Fruit fly (Drosophila melanogaster) whole organism, embryonic: ENCODE results near the gene eIF1.

Source experiments
- Aef1 ChIP-seq: fragments of 200-800 bp; sonication (Bioruptor generic); IDR thresholded peaks from 3 replicates; pipeline ENCODE4 v1.3.6; 2022; ENCODE audit warnings: missing biosample characterization, missing genetic modification characterization
- Bdp1 ChIP-seq: fragments of 200-800 bp; sonication (Bioruptor generic); optimal IDR thresholded peaks from 3 replicates; lab custom pipeline; 2016; ENCODE audit warnings: missing biosample characterization, missing genetic modification characterization
- C15 ChIP-seq: fragments of 200-800 bp; sonication (Bioruptor generic); IDR thresholded peaks from 3 replicates; pipeline ENCODE4 v1.3.6; 2022; ENCODE audit warnings: missing biosample characterization, missing genetic modification characterization
- CG10321 ChIP-seq: fragments of 200-800 bp; sonication (Bioruptor generic); IDR thresholded peaks from 2 replicates; pipeline ENCODE4 v1.3.6; 2022; ENCODE audit warnings: missing biosample characterization, missing genetic modification characterization
- CG10431 ChIP-seq: fragments of 200-800 bp; sonication (Bioruptor generic); optimal IDR thresholded peaks from 3 replicates; lab custom pipeline; 2018; ENCODE audit warnings: missing biosample characterization, mild to moderate bottlenecking, missing genetic modification characterization
- CG12104 ChIP-seq: fragments of 200-800 bp; sonication (Bioruptor generic); optimal IDR thresholded peaks from 3 replicates; lab custom pipeline; 2016; ENCODE audit warnings: missing biosample characterization, missing genetic modification characterization
- CG13123 ChIP-seq: fragments of 200-800 bp; sonication (Bioruptor generic); optimal IDR thresholded peaks from 2 replicates; lab custom pipeline; 2016; ENCODE audit warnings: missing biosample characterization, missing genetic modification characterization
- CG15269 ChIP-seq: fragments of 200-800 bp; sonication (Bioruptor generic); optimal IDR thresholded peaks from 2 replicates; lab custom pipeline; 2018; ENCODE audit warnings: missing biosample characterization, mild to moderate bottlenecking, missing genetic modification characterization, moderate library complexity
- CG1602 ChIP-seq: fragments of 200-800 bp; sonication (Bioruptor generic); optimal IDR thresholded peaks from 3 replicates; lab custom pipeline; 2016; ENCODE audit warnings: missing biosample characterization, missing genetic modification characterization
- CG17912 ChIP-seq: fragments of 200-800 bp; sonication (Bioruptor generic); optimal IDR thresholded peaks from 2 replicates; lab custom pipeline; 2018; ENCODE audit warnings: missing biosample characterization, mild to moderate bottlenecking, missing genetic modification characterization
- CG2120 ChIP-seq: fragments of 200-800 bp; sonication (Bioruptor generic); optimal IDR thresholded peaks from 3 replicates; lab custom pipeline; 2016; ENCODE audit warnings: missing biosample characterization, missing genetic modification characterization
- CG2129 ChIP-seq: fragments of 200-800 bp; sonication (Bioruptor generic); IDR thresholded peaks from 2 replicates; pipeline ENCODE4 v1.3.6; 2022; ENCODE audit warnings: missing biosample characterization, missing genetic modification characterization; ENCODE audit not compliant: partially characterized antibody
- CG31388 ChIP-seq: fragments of 200-800 bp; sonication (Bioruptor generic); optimal IDR thresholded peaks from 2 replicates; lab custom pipeline; 2016; ENCODE audit warnings: missing biosample characterization, missing genetic modification characterization
- CG4730 ChIP-seq: fragments of 200-800 bp; sonication (Bioruptor generic); IDR thresholded peaks from 2 replicates; pipeline ENCODE4 v1.3.6; 2022; ENCODE audit warnings: missing biosample characterization, missing genetic modification characterization
- CG4820 ChIP-seq: fragments of 200-800 bp; sonication (Bioruptor generic); optimal IDR thresholded peaks from 3 replicates; lab custom pipeline; 2016; ENCODE audit warnings: missing biosample characterization, missing genetic modification characterization
- CG6175 ChIP-seq: fragments of 200-800 bp; sonication (Bioruptor generic); IDR thresholded peaks from 3 replicates; pipeline ENCODE4 v1.3.6; 2022; ENCODE audit warnings: missing biosample characterization, missing genetic modification characterization
- CG6689 ChIP-seq: fragments of 200-800 bp; sonication (Bioruptor generic); IDR thresholded peaks from 2 replicates; pipeline ENCODE4 v1.3.6; 2022; ENCODE audit warnings: missing biosample characterization, missing genetic modification characterization
- CG6791 ChIP-seq: fragments of 200-800 bp; sonication (Bioruptor generic); IDR thresholded peaks from 3 replicates; pipeline ENCODE4 v1.3.6; 2022; ENCODE audit warnings: missing biosample characterization, missing genetic modification characterization; ENCODE audit not compliant: partially characterized antibody
- CG8765 ChIP-seq: fragments of 200-800 bp; sonication (Bioruptor generic); IDR thresholded peaks from 2 replicates; pipeline ENCODE4 v1.3.6; 2022; ENCODE audit warnings: missing biosample characterization, missing genetic modification characterization
- CG9609 ChIP-seq: fragments of 200-800 bp; sonication (Bioruptor generic); optimal IDR thresholded peaks from 3 replicates; lab custom pipeline; 2016; ENCODE audit warnings: missing biosample characterization, missing genetic modification characterization
- CG9932 ChIP-seq: fragments of 200-800 bp; sonication (Bioruptor generic); IDR thresholded peaks from 2 replicates; pipeline ENCODE4 v1.3.6; 2022; ENCODE audit warnings: missing biosample characterization, missing genetic modification characterization
- CTCF ChIP-seq: fragments of 200-800 bp; sonication (Bioruptor generic); optimal IDR thresholded peaks from 2 replicates; lab custom pipeline; 2017; ENCODE audit warnings: missing biosample characterization, mild to moderate bottlenecking, missing genetic modification characterization, moderate library complexity
- D19A ChIP-seq: fragments of 200-800 bp; optimal IDR thresholded peaks from 3 replicates; lab custom pipeline; 2019; ENCODE audit warnings: missing biosample characterization, mild to moderate bottlenecking, missing genetic modification characterization, moderate library complexity
- Dek ChIP-seq: fragments of 200-800 bp; sonication (Bioruptor generic); optimal IDR thresholded peaks from 3 replicates; lab custom pipeline; 2019; ENCODE audit warnings: missing biosample characterization, mild to moderate bottlenecking, missing genetic modification characterization, moderate library complexity
- Doc2 ChIP-seq: fragments of 200-800 bp; sonication (Bioruptor generic); IDR thresholded peaks from 2 replicates; pipeline ENCODE4 v1.3.6; 2022; ENCODE audit warnings: missing biosample characterization, missing genetic modification characterization
- E2f1 ChIP-seq: fragments of 200-800 bp; sonication (Bioruptor generic); IDR thresholded peaks from 2 replicates; pipeline ENCODE4 v1.3.6; 2022; ENCODE audit warnings: missing biosample characterization, missing genetic modification characterization
- E2f2 ChIP-seq: fragments of 200-800 bp; sonication (Bioruptor generic); IDR thresholded peaks from 2 replicates; pipeline ENCODE4 v1.3.6; 2022; ENCODE audit warnings: missing biosample characterization, missing genetic modification characterization
- Lpt ChIP-seq: fragments of >200 bp; optimal IDR thresholded peaks from 2 replicates; lab custom pipeline; 2018; ENCODE audit warnings: missing biosample characterization, missing genetic modification characterization
- NC2β ChIP-seq: fragments of 200-800 bp; sonication (Bioruptor generic); optimal IDR thresholded peaks from 2 replicates; lab custom pipeline; 2016; ENCODE audit warnings: missing biosample characterization, missing genetic modification characterization
- Neu2 ChIP-seq: fragments of 200-800 bp; sonication (Bioruptor generic); optimal IDR thresholded peaks from 3 replicates; lab custom pipeline; 2016; ENCODE audit warnings: missing biosample characterization, missing genetic modification characterization, borderline replicate concordance
- Ptx1 ChIP-seq: fragments of 200-800 bp; sonication (Bioruptor generic); IDR thresholded peaks from 2 replicates; pipeline ENCODE4 v1.3.6; 2022; ENCODE audit warnings: missing biosample characterization, missing genetic modification characterization
- Rx ChIP-seq: fragments of 200-800 bp; sonication (Bioruptor generic); IDR thresholded peaks from 2 replicates; pipeline ENCODE4 v1.3.6; 2022; ENCODE audit warnings: missing biosample characterization, missing genetic modification characterization
- Scr ChIP-seq: fragments of 200-800 bp; sonication (Bioruptor generic); IDR thresholded peaks from 2 replicates; pipeline ENCODE4 v1.3.6; 2022; ENCODE audit warnings: missing biosample characterization, missing genetic modification characterization; ENCODE audit not compliant: partially characterized antibody
- Spps ChIP-seq: fragments of 200-800 bp; sonication (Bioruptor generic); optimal IDR thresholded peaks from 2 replicates; lab custom pipeline; 2018; ENCODE audit warnings: missing biosample characterization, mild to moderate bottlenecking, missing genetic modification characterization
- TFAM ChIP-seq: fragments of 200-800 bp; sonication (Bioruptor generic); optimal IDR thresholded peaks from 2 replicates; lab custom pipeline; 2017; ENCODE audit warnings: missing biosample characterization, missing genetic modification characterization, inconsistent platforms
- Trl ChIP-seq, 3 experiments: fragments of >200 bp in 2 of 3; fragments of 200-800 bp in 1 of 3; sonication (Bioruptor generic) in 1 of 3; optimal IDR thresholded peaks; 2 replicates in 1 of 3; 3 replicates in 2 of 3; lab custom pipeline; 2016 to 2017; ENCODE audit warnings: missing biosample characterization in 1 of 3, missing genetic modification characterization in 1 of 3
- cas ChIP-seq: fragments of 200-800 bp; sonication (Bioruptor generic); IDR thresholded peaks from 2 replicates; pipeline ENCODE4 v1.3.6; 2022; ENCODE audit warnings: missing biosample characterization, missing genetic modification characterization
- cwo ChIP-seq: fragments of 200-800 bp; sonication (Bioruptor generic); optimal IDR thresholded peaks from 3 replicates; lab custom pipeline; 2017; ENCODE audit warnings: missing biosample characterization, missing genetic modification characterization, mild to moderate bottlenecking, moderate library complexity, missing genetic modification reagents
- dan ChIP-seq: fragments of 200-800 bp; sonication (Bioruptor generic); IDR thresholded peaks from 2 replicates; pipeline ENCODE4 v1.3.6; 2022; ENCODE audit warnings: missing biosample characterization, missing genetic modification characterization
- ems ChIP-seq: fragments of 200-800 bp; sonication (Bioruptor generic); optimal IDR thresholded peaks from 3 replicates; lab custom pipeline; 2016; ENCODE audit warnings: missing biosample characterization, missing genetic modification characterization
- fd96Cb ChIP-seq: fragments of 200-800 bp; sonication (Bioruptor generic); optimal IDR thresholded peaks from 2 replicates; lab custom pipeline; 2018; ENCODE audit warnings: missing biosample characterization, mild to moderate bottlenecking, missing genetic modification characterization, moderate library complexity
- fru ChIP-seq: fragments of >200 bp; optimal IDR thresholded peaks from 2 replicates; lab custom pipeline; 2017
- ham ChIP-seq: fragments of 200-800 bp; sonication (Bioruptor generic); IDR thresholded peaks from 2 replicates; pipeline ENCODE4 v1.3.6; 2022; ENCODE audit warnings: missing biosample characterization, missing genetic modification characterization
- psq ChIP-seq: fragments of 200-800 bp; sonication (Bioruptor generic); optimal IDR thresholded peaks from 2 replicates; lab custom pipeline; 2017; ENCODE audit warnings: missing biosample characterization, missing genetic modification characterization
- slou ChIP-seq: fragments of 200-800 bp; sonication (Bioruptor generic); optimal IDR thresholded peaks from 3 replicates; lab custom pipeline; 2016; ENCODE audit warnings: missing biosample characterization, missing genetic modification characterization
- sqz ChIP-seq: fragments of 200-800 bp; sonication (Bioruptor generic); optimal IDR thresholded peaks from 3 replicates; lab custom pipeline; 2018; ENCODE audit warnings: missing biosample characterization, mild to moderate bottlenecking, missing genetic modification characterization
- sug ChIP-seq: fragments of 200-800 bp; optimal IDR thresholded peaks from 2 replicates; lab custom pipeline; 2019; ENCODE audit warnings: missing biosample characterization, mild to moderate bottlenecking, missing genetic modification characterization, moderate library complexity
- tll ChIP-seq, 2 experiments: fragments of 200-800 bp in 1 of 2; fragments of >200 bp in 1 of 2; sonication (Bioruptor generic) in 1 of 2; optimal IDR thresholded peaks; 2 replicates each; lab custom pipeline; 2017 to 2019; ENCODE audit warnings: missing biosample characterization in 2 of 2, missing genetic modification characterization in 2 of 2, mild to moderate bottlenecking in 1 of 2, moderate library complexity in 1 of 2
- tup ChIP-seq: fragments of 200-800 bp; sonication (Bioruptor generic); optimal IDR thresholded peaks from 2 replicates; lab custom pipeline; 2016; ENCODE audit warnings: missing biosample characterization, mild to moderate bottlenecking, missing genetic modification characterization, moderate library complexity
- usp ChIP-seq: fragments of >200 bp; optimal IDR thresholded peaks from 2 replicates; lab custom pipeline; 2017; ENCODE audit warnings: missing biosample characterization, missing genetic modification characterization
- wek ChIP-seq: fragments of 200-800 bp; sonication (Bioruptor generic); optimal IDR thresholded peaks from 3 replicates; lab custom pipeline; 2018; ENCODE audit warnings: missing biosample characterization, mild to moderate bottlenecking, missing genetic modification characterization, moderate library complexity

Gene eIF1

DNA sequence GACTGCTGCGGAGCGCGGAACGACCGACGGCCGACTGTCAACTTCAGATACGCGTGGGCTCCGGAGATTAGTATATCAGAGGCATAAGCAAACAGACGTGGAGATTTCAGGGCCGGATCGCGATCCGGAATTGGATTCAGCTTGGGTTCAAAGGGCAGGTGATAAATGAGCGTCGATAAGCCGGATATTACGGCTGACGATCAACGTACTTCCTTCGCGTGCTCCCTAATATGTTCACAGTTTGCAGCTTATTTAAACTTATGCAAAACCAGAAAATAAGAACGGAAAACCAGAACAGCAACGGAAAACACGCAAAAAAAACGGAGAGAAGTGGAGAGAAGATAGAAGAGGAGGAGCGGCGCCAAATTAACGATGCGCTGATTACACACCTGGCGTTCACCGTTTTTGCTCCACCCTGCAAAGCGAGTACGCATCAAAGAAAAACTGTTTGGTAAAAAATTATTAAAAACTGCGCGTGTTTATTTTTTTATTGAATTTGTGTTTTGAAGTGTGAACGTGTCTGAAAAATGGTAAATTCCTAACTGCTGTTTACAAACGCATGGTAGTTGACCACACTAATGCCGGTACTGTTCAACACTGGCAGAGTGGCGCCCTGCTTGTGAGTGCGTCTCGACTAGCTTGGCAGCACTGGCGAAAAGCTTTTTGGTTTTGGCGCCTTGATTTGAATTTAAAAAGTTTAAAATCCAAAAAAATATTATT is 16.1 kb downstream of the eIF1 start, which contains the start of gene CG17746 (continued):
- no peak for TF ChIP-seq CG10321 (GFP tag; lab: Robert Waterston, UW)
- TF ChIP-seq CG6689 (GFP tag; lab: Robert Waterston, UW), result no peak
- peak; percentile 23 for TF ChIP-seq sug (tag; lab: Kevin White, UChicago)
- TF ChIP-seq Trl (optimal IDR thresholded peaks at IDR 0.05; lab: Kevin White, UChicago), result peak in 1 of 2 experiments; percentile 10
- TF ChIP-seq Trl (GFP tag; optimal IDR thresholded peaks at IDR 0.05; lab: Kevin White, UChicago), result peak; percentile 38
- TF ChIP-seq CG31388 (GFP tag; lab: Kevin White, UChicago), result no peak
- no peak for TF ChIP-seq CG9609 (GFP tag; lab: Kevin White, UChicago)
- no peak for TF ChIP-seq TFAM (GFP tag; lab: Kevin White, UChicago)
- TF ChIP-seq Neu2, result no peak
- TF ChIP-seq Lpt (GFP tag; lab: Kevin White, UChicago), result no peak
- peak; percentile 56 for TF ChIP-seq Bdp1 (GFP tag; lab: Kevin White, UChicago)
- TF ChIP-seq E2f2, result peak; percentile 99
- TF ChIP-seq usp (GFP tag; lab: Kevin White, UChicago), result no peak
- TF ChIP-seq CG6791 (GFP tag; lab: Robert Waterston, UW), result peak; percentile 67
- peak; percentile 74 for TF ChIP-seq CG9932
- peak; percentile 83 for TF ChIP-seq CTCF (GFP tag; lab: Kevin White, UChicago)
- no peak for TF ChIP-seq CG8765 (GFP tag; lab: Robert Waterston, UW)
- TF ChIP-seq Doc2 (GFP tag; lab: Robert Waterston, UW), result no peak
- no peak for TF ChIP-seq Rx (GFP tag; lab: Robert Waterston, UW)
- TF ChIP-seq NC2β, result peak; percentile 28
- no peak for TF ChIP-seq dan
- TF ChIP-seq cas (GFP tag; lab: Robert Waterston, UW), result peak; percentile 33; the same call in 1 of the 2 replicates
- no peak for TF ChIP-seq tup
- no peak for TF ChIP-seq C15 (GFP tag; lab: Robert Waterston, UW)
- peak; percentile 11 for TF ChIP-seq CG1602 (GFP tag; lab: Kevin White, UChicago)
- TF ChIP-seq ham, result no peak
- TF ChIP-seq CG6175 (GFP tag; lab: Robert Waterston, UW), result no peak
- no peak for TF ChIP-seq CG15269
- no peak for TF ChIP-seq CG12104
- 0 out of 2 replicates have a peak, but pooled peaks have one; percentile 15 for TF ChIP-seq E2f1 (GFP tag; lab: Robert Waterston, UW)
- TF ChIP-seq Aef1 (GFP tag; lab: Robert Waterston, UW), result no peak
- no peak for TF ChIP-seq wek
- TF ChIP-seq CG10431 (GFP tag; lab: Kevin White, UChicago), result no peak
- TF ChIP-seq Dek (tag; lab: Kevin White, UChicago), result peak; percentile 54
- TF ChIP-seq Scr (GFP tag; lab: Robert Waterston, UW), result peak; percentile 50
- TF ChIP-seq tll (GFP tag; optimal IDR thresholded peaks at IDR 0.05; lab: Kevin White, UChicago), result no peak
- TF ChIP-seq sqz (GFP tag; lab: Kevin White, UChicago), result peak; percentile 81
- no peak for TF ChIP-seq cwo
- TF ChIP-seq CG13123 (GFP tag; lab: Kevin White, UChicago), result peak; percentile 39
- TF ChIP-seq fru (lab: Kevin White, UChicago), result no peak
- TF ChIP-seq slou (GFP tag; lab: Kevin White, UChicago), result no peak
- TF ChIP-seq CG2120 (GFP tag; lab: Kevin White, UChicago), result peak; percentile 76
- TF ChIP-seq fd96Cb (tag; lab: Kevin White, UChicago), result no peak
- peak; percentile 15 for TF ChIP-seq CG4820
- TF ChIP-seq psq (GFP tag; lab: Kevin White, UChicago), result peak; percentile 9
- no peak for TF ChIP-seq Spps
- no peak for TF ChIP-seq CG2129 (GFP tag; lab: Robert Waterston, UW)
- TF ChIP-seq D19A, result no peak
- peak; percentile 48 for TF ChIP-seq ems (GFP tag; lab: Kevin White, UChicago)
- no peak for TF ChIP-seq CG4730 (GFP tag; lab: Robert Waterston, UW)
- TF ChIP-seq CG17912 (GFP tag; lab: Kevin White, UChicago), result peak; percentile 69
- no peak for TF ChIP-seq Ptx1 (GFP tag; lab: Robert Waterston, UW)
